Fruit fly (Drosophila melanogaster): Measurements from ENCODE around the gene ClpP.

The ClpP gene

dm6 chr2L:10333091-10333991, 23.3 kb upstream of the ClpP start, which contains the start of gene GATAd:
GATAd (plus strand) TSS chr2L:10333734.
- TF ChIP-seq CG9948 (tag; optimal IDR thresholded peaks at IDR 0.05), result no peak
- TF ChIP-seq D1 (tag; optimal IDR thresholded peaks at IDR 0.05), result no peak
- TF ChIP-seq CG10348 (GFP tag; IDR thresholded peaks at IDR 0.05), result no peak
- TF ChIP-seq CG32121 (GFP tag; IDR thresholded peaks at IDR 0.05), result no peak
- no peak for TF ChIP-seq fd96Ca (GFP tag; IDR thresholded peaks at IDR 0.05)
- TF ChIP-seq Ets98B (GFP tag; IDR thresholded peaks at IDR 0.05), result no peak
- TF ChIP-seq CG8159 (tag; optimal IDR thresholded peaks at IDR 0.05), result no peak
- TF ChIP-seq Snoo (tag; optimal IDR thresholded peaks at IDR 0.05), result no peak
- TF ChIP-seq CG34367 (tag; optimal IDR thresholded peaks at IDR 0.05), result no peak
- TF ChIP-seq gl (tag; optimal IDR thresholded peaks at IDR 0.05), result no peak
- TF ChIP-seq CG4496 (GFP tag; IDR thresholded peaks at IDR 0.05), result no peak
- no peak for TF ChIP-seq CG17806 (tag; optimal IDR thresholded peaks at IDR 0.05)
- no peak for TF ChIP-seq rn (GFP tag; IDR thresholded peaks at IDR 0.05)

dm6 chr2L:10334213-10334612, 22.4 kb upstream of the ClpP start:
- TF ChIP-seq rn (GFP tag; IDR thresholded peaks at IDR 0.05) (no peak), CG34367 (tag; optimal IDR thresholded peaks at IDR 0.05) (no peak), Ets98B (GFP tag; IDR thresholded peaks at IDR 0.05) (no peak), Snoo (tag; optimal IDR thresholded peaks at IDR 0.05) (no peak), CG9948 (tag; optimal IDR thresholded peaks at IDR 0.05) (no peak), CG12605 (GFP tag; IDR thresholded peaks at IDR 0.05) (no peak)

dm6 chr2L:10334854-10335277, 21.7 kb upstream of the ClpP start:
- no peak for TF ChIP-seq fd96Ca (GFP tag; IDR thresholded peaks at IDR 0.05)
- TF ChIP-seq rn (GFP tag; IDR thresholded peaks at IDR 0.05), result no peak
- TF ChIP-seq CG34367 (tag; optimal IDR thresholded peaks at IDR 0.05), result peak; percentile 48
- no peak for TF ChIP-seq CG10348 (GFP tag; IDR thresholded peaks at IDR 0.05)
- no peak for TF ChIP-seq Pif1A (GFP tag; optimal IDR thresholded peaks at IDR 0.05)
- TF ChIP-seq Ets98B (GFP tag; IDR thresholded peaks at IDR 0.05), result peak; percentile 64; the same call in 1 of the 2 replicates
- TF ChIP-seq CG32121 (GFP tag; IDR thresholded peaks at IDR 0.05), result peak; percentile 51; the same call in 1 of the 2 replicates
- TF ChIP-seq CG8159 (tag; optimal IDR thresholded peaks at IDR 0.05), result no peak
- no peak for TF ChIP-seq CG4496 (GFP tag; IDR thresholded peaks at IDR 0.05)
- TF ChIP-seq Snoo (tag; optimal IDR thresholded peaks at IDR 0.05), result peak; percentile 30
- peak; percentile 21 for TF ChIP-seq CG8301 (tag; optimal IDR thresholded peaks at IDR 0.05)
- no peak for TF ChIP-seq CG12605 (GFP tag; IDR thresholded peaks at IDR 0.05)
- peak; percentile 14 for TF ChIP-seq CG15710 (tag; optimal IDR thresholded peaks at IDR 0.05)
- no peak for TF ChIP-seq D1 (tag; optimal IDR thresholded peaks at IDR 0.05)
- peak; percentile 28 for TF ChIP-seq gl (tag; optimal IDR thresholded peaks at IDR 0.05)
- peak; percentile 28 for TF ChIP-seq CG17806 (tag; optimal IDR thresholded peaks at IDR 0.05)
- TF ChIP-seq CG9948 (tag; optimal IDR thresholded peaks at IDR 0.05), result peak; percentile 5
- TF ChIP-seq EcR (GFP tag; optimal IDR thresholded peaks at IDR 0.05), result peak; percentile 84
- TF ChIP-seq CG14655 (GFP tag; optimal IDR thresholded peaks at IDR 0.05), result no peak
- peak; percentile 63 for TF ChIP-seq Pif1B (GFP tag; optimal IDR thresholded peaks at IDR 0.05)
- TF ChIP-seq CG13204 (GFP tag; optimal IDR thresholded peaks at IDR 0.05), result no peak

- no peak for TF ChIP-seq EcR (GFP tag; optimal IDR thresholded peaks at IDR 0.05)
- TF ChIP-seq CG12605 (GFP tag; IDR thresholded peaks at IDR 0.05), result 0 out of 2 replicates have a peak, but pooled peaks have one; percentile 23
- TF ChIP-seq CG8159 (tag; optimal IDR thresholded peaks at IDR 0.05), result peak; percentile 39
- TF ChIP-seq Pif1A (GFP tag; optimal IDR thresholded peaks at IDR 0.05), result peak; percentile 19
- peak; percentile 25 for TF ChIP-seq Snoo (tag; optimal IDR thresholded peaks at IDR 0.05)
- no peak for TF ChIP-seq gl (tag; optimal IDR thresholded peaks at IDR 0.05)
- TF ChIP-seq D1 (tag; optimal IDR thresholded peaks at IDR 0.05), result no peak
- TF ChIP-seq Pif1B (GFP tag; optimal IDR thresholded peaks at IDR 0.05), result no peak
- no peak for TF ChIP-seq fd96Ca (GFP tag; IDR thresholded peaks at IDR 0.05)
- no peak for TF ChIP-seq CG17806 (tag; optimal IDR thresholded peaks at IDR 0.05)
- TF ChIP-seq Ets98B (GFP tag; IDR thresholded peaks at IDR 0.05), result peak; percentile 36; the same call in 1 of the 2 replicates
- TF ChIP-seq CG32121 (GFP tag; IDR thresholded peaks at IDR 0.05), result peak; percentile 11; the same call in 1 of the 2 replicates
- no peak for TF ChIP-seq CG10348 (GFP tag; IDR thresholded peaks at IDR 0.05)
- no peak for TF ChIP-seq CG14655 (GFP tag; optimal IDR thresholded peaks at IDR 0.05)
- no peak for TF ChIP-seq CG8301 (tag; optimal IDR thresholded peaks at IDR 0.05)
- TF ChIP-seq CG15710 (tag; optimal IDR thresholded peaks at IDR 0.05), result peak; percentile 36
- TF ChIP-seq CG9948 (tag; optimal IDR thresholded peaks at IDR 0.05), result peak; percentile 3
- no peak for TF ChIP-seq CG34367 (tag; optimal IDR thresholded peaks at IDR 0.05)
- no peak for TF ChIP-seq CG4496 (GFP tag; IDR thresholded peaks at IDR 0.05)
- no peak for TF ChIP-seq CG13204 (GFP tag; optimal IDR thresholded peaks at IDR 0.05)
- TF ChIP-seq rn (GFP tag; IDR thresholded peaks at IDR 0.05), result no peak
Measured at dm6 chr2L:10339212-10339721, 17.3 kb upstream of the ClpP start, which contains the start of gene SamDC. SamDC (plus strand) TSS chr2L:10339457.

dm6 chr2L:10339841-10340240, 16.8 kb upstream of the ClpP start:
- no peak for TF ChIP-seq CG9948 (tag; optimal IDR thresholded peaks at IDR 0.05)
- no peak for TF ChIP-seq CG10348 (GFP tag; IDR thresholded peaks at IDR 0.05)
- no peak for TF ChIP-seq D1 (tag; optimal IDR thresholded peaks at IDR 0.05)
- no peak for TF ChIP-seq CG15710 (tag; optimal IDR thresholded peaks at IDR 0.05)
- no peak for TF ChIP-seq Pif1A (GFP tag; optimal IDR thresholded peaks at IDR 0.05)
- no peak for TF ChIP-seq CG13204 (GFP tag; optimal IDR thresholded peaks at IDR 0.05)
- TF ChIP-seq CG17806 (tag; optimal IDR thresholded peaks at IDR 0.05), result no peak
- no peak for TF ChIP-seq fd96Ca (GFP tag; IDR thresholded peaks at IDR 0.05)
- TF ChIP-seq Pif1B (GFP tag; optimal IDR thresholded peaks at IDR 0.05), result no peak
- TF ChIP-seq rn (GFP tag; IDR thresholded peaks at IDR 0.05), result no peak
- TF ChIP-seq Ets98B (GFP tag; IDR thresholded peaks at IDR 0.05), result no peak
- no peak for TF ChIP-seq Snoo (tag; optimal IDR thresholded peaks at IDR 0.05)
- no peak for TF ChIP-seq CG4496 (GFP tag; IDR thresholded peaks at IDR 0.05)
- TF ChIP-seq CG8159 (tag; optimal IDR thresholded peaks at IDR 0.05), result no peak
- TF ChIP-seq CG12605 (GFP tag; IDR thresholded peaks at IDR 0.05), result no peak
- TF ChIP-seq CG8301 (tag; optimal IDR thresholded peaks at IDR 0.05), result no peak
- no peak for TF ChIP-seq gl (tag; optimal IDR thresholded peaks at IDR 0.05)
- no peak for TF ChIP-seq EcR (GFP tag; optimal IDR thresholded peaks at IDR 0.05)
- TF ChIP-seq CG34367 (tag; optimal IDR thresholded peaks at IDR 0.05), result no peak
